Fruit fly (Drosophila melanogaster) whole organism, wandering third instar larva: Measurements from ENCODE around the gene CG7950.

ENCODE experiments used
- Abd-B ChIP-seq: fragments of >200 bp; optimal IDR thresholded peaks from 2 replicates; lab custom pipeline; 2017; ENCODE audit warnings: missing biosample characterization, missing genetic modification characterization
- CG32264 ChIP-seq: fragments of 200-800 bp; sonication (Bioruptor generic); optimal IDR thresholded peaks from 2 replicates; lab custom pipeline; 2016; ENCODE audit warnings: missing biosample characterization, missing genetic modification characterization
- CG9705 ChIP-seq: fragments of 200-800 bp; sonication (Bioruptor generic); optimal IDR thresholded peaks from 2 replicates; lab custom pipeline; 2018; ENCODE audit warnings: missing biosample characterization, mild to moderate bottlenecking, missing genetic modification characterization
- CrebA ChIP-seq: fragments of 200-800 bp; sonication (Bioruptor generic); optimal IDR thresholded peaks from 2 replicates; lab custom pipeline; 2016; ENCODE audit warnings: missing biosample characterization, mild to moderate bottlenecking, missing genetic modification characterization, borderline replicate concordance
- Dfd ChIP-seq: fragments of >200 bp; optimal IDR thresholded peaks from 2 replicates; lab custom pipeline; 2017; ENCODE audit warnings: missing biosample characterization, missing genetic modification characterization
- Dif ChIP-seq: fragments of 200-275, 200-300 bp; sonication (Bioruptor generic); optimal IDR thresholded peaks from 2 replicates; lab custom pipeline; 2018; ENCODE audit warnings: missing biosample characterization, missing genetic modification characterization; ENCODE audit not compliant: partially characterized antibody
- GATAd ChIP-seq: sonication (Bioruptor generic); optimal IDR thresholded peaks from 2 replicates; lab custom pipeline; 2016; ENCODE audit warnings: missing biosample characterization, missing genetic modification characterization
- HLH106 ChIP-seq: fragments of 200-800 bp; optimal IDR thresholded peaks from 3 replicates; lab custom pipeline; 2019; ENCODE audit warnings: missing biosample characterization, mild to moderate bottlenecking, missing genetic modification characterization, moderate library complexity
- Hnf4 ChIP-seq: fragments of 200-800 bp; sonication (Bioruptor generic); optimal IDR thresholded peaks from 2 replicates; lab custom pipeline; 2016; ENCODE audit warnings: missing biosample characterization, mild to moderate bottlenecking, missing genetic modification characterization
- Hr78 ChIP-seq: fragments of >200 bp; optimal IDR thresholded peaks from 2 replicates; lab custom pipeline; 2017; ENCODE audit warnings: missing biosample characterization, missing genetic modification characterization
- Hr83 ChIP-seq: fragments of 200-300 bp; sonication (Bioruptor generic); optimal IDR thresholded peaks from 2 replicates; lab custom pipeline; 2016; ENCODE audit warnings: missing biosample characterization, mild to moderate bottlenecking, missing genetic modification characterization, moderate library complexity; ENCODE audit not compliant: poor library complexity, severe bottlenecking
- Jra ChIP-seq: sonication (Bioruptor generic); optimal IDR thresholded peaks from 2 replicates; lab custom pipeline; 2016; ENCODE audit warnings: missing biosample characterization, missing genetic modification characterization
- Mio ChIP-seq: sonication (Bioruptor generic); optimal IDR thresholded peaks from 2 replicates; lab custom pipeline; 2016; ENCODE audit warnings: missing biosample characterization, missing genetic modification characterization
- Myc ChIP-seq: fragments of >200 bp; optimal IDR thresholded peaks from 2 replicates; lab custom pipeline; 2017
- N ChIP-seq: fragments of >200 bp; optimal IDR thresholded peaks from 2 replicates; lab custom pipeline; 2018; ENCODE audit warnings: missing biosample characterization, missing external identifiers, missing genetic modification characterization
- OdsH ChIP-seq: fragments of 200-800 bp; sonication (Bioruptor generic); optimal IDR thresholded peaks from 2 replicates; lab custom pipeline; 2016; ENCODE audit warnings: missing biosample characterization, mild to moderate bottlenecking, missing genetic modification characterization
- Rel ChIP-seq, 2 experiments: fragments of 200-800 bp; sonication (Bioruptor generic) in 1 of 2; optimal IDR thresholded peaks; 2 replicates in 1 of 2; 3 replicates in 1 of 2; lab custom pipeline; 2016 to 2019; ENCODE audit warnings: mild to moderate bottlenecking in 2 of 2, missing biosample characterization in 2 of 2, missing genetic modification characterization in 2 of 2, moderate library complexity in 1 of 2
- Sp1 ChIP-seq: fragments of 200-800 bp; sonication (Bioruptor generic); optimal IDR thresholded peaks from 3 replicates; lab custom pipeline; 2019; ENCODE audit warnings: missing biosample characterization, mild to moderate bottlenecking, missing genetic modification characterization, moderate library complexity
- br ChIP-seq: fragments of 200-800 bp; sonication (Bioruptor generic); optimal IDR thresholded peaks from 2 replicates; lab custom pipeline; 2016; ENCODE audit warnings: missing biosample characterization, missing genetic modification characterization
- brk ChIP-seq: fragments of 200-800 bp; sonication (Bioruptor generic); optimal IDR thresholded peaks from 2 replicates; lab custom pipeline; 2016; ENCODE audit warnings: missing biosample characterization, mild to moderate bottlenecking, missing genetic modification characterization
- dl ChIP-seq, 2 experiments: fragments of 175-275, 200-275 bp in 1 of 2; fragments of 200-275 bp in 1 of 2; sonication (Bioruptor generic); optimal IDR thresholded peaks; lab custom pipeline; 2018; ENCODE audit warnings: mild to moderate bottlenecking in 2 of 2, missing biosample characterization in 2 of 2, missing genetic modification characterization in 2 of 2, moderate library complexity in 2 of 2; ENCODE audit not compliant: partially characterized antibody in 2 of 2, insufficient read depth in 1 of 2
- dmrt93B ChIP-seq: fragments of 200-800 bp; sonication (Bioruptor generic); optimal IDR thresholded peaks from 2 replicates; lab custom pipeline; 2018; ENCODE audit warnings: missing biosample characterization, mild to moderate bottlenecking, missing genetic modification characterization
- dsf ChIP-seq: sonication (Bioruptor generic); optimal IDR thresholded peaks from 2 replicates; lab custom pipeline; 2016; ENCODE audit warnings: missing biosample characterization, missing genetic modification characterization, borderline replicate concordance
- ey ChIP-seq: fragments of 200-800 bp; sonication (Bioruptor generic); optimal IDR thresholded peaks from 2 replicates; lab custom pipeline; 2016; ENCODE audit warnings: missing biosample characterization, missing genetic modification characterization
- foxo ChIP-seq, 2 experiments: fragments of 200-800 bp; sonication (Bioruptor generic); optimal IDR thresholded peaks; 2 replicates in 1 of 2; 3 replicates in 1 of 2; lab custom pipeline; 2016 to 2017; ENCODE audit warnings: missing biosample characterization in 2 of 2, missing genetic modification characterization in 2 of 2
- fru ChIP-seq: fragments of 200-800 bp; sonication (Bioruptor generic); optimal IDR thresholded peaks from 3 replicates; lab custom pipeline; 2016; ENCODE audit warnings: missing biosample characterization, mild to moderate bottlenecking, missing genetic modification characterization
- jim ChIP-seq: fragments of 175-275, 200-325 bp; sonication (Bioruptor generic); optimal IDR thresholded peaks from 2 replicates; lab custom pipeline; 2016; ENCODE audit warnings: missing biosample characterization, mild to moderate bottlenecking, missing genetic modification characterization
- pan ChIP-seq: fragments of >200 bp; optimal IDR thresholded peaks from 2 replicates; lab custom pipeline; 2017
- psq ChIP-seq: fragments of 200-800 bp; sonication (Bioruptor generic); optimal IDR thresholded peaks from 3 replicates; lab custom pipeline; 2017; ENCODE audit warnings: missing biosample characterization, mild to moderate bottlenecking, missing genetic modification characterization, moderate library complexity
- rgr ChIP-seq: fragments of 200-800 bp; sonication (Bioruptor generic); optimal IDR thresholded peaks from 3 replicates; lab custom pipeline; 2016; ENCODE audit warnings: missing biosample characterization, mild to moderate bottlenecking, missing genetic modification characterization
- sv ChIP-seq: fragments of 200-800 bp; sonication (Bioruptor generic); optimal IDR thresholded peaks from 3 replicates; lab custom pipeline; 2016; ENCODE audit warnings: missing biosample characterization, missing genetic modification characterization
- tai ChIP-seq: sonication (Bioruptor generic); optimal IDR thresholded peaks from 2 replicates; lab custom pipeline; 2016; ENCODE audit warnings: missing biosample characterization, missing genetic modification characterization
- usp ChIP-seq: fragments of >200 bp; optimal IDR thresholded peaks from 2 replicates; lab custom pipeline; 2017; ENCODE audit warnings: missing biosample characterization, missing genetic modification characterization
- woc ChIP-seq: sonication (Bioruptor generic); optimal IDR thresholded peaks from 2 replicates; lab custom pipeline; 2016; ENCODE audit warnings: missing biosample characterization, mild to moderate bottlenecking, missing genetic modification characterization

Gene CG7950

dm6 chr3R:30038628-30039027, 18.0 kb upstream of the CG7950 start, which contains the start of gene janB:
Gene janB (minus strand): TSS chr3R:30038728.
- no peak for TF ChIP-seq GATAd
- no peak for TF ChIP-seq jim (GFP tag; lab: Kevin White, UChicago)
- TF ChIP-seq sv (GFP tag; lab: Kevin White, UChicago) = no peak
- no peak for TF ChIP-seq CG9705 (GFP tag; lab: Kevin White, UChicago)
- TF ChIP-seq Hnf4 (GFP tag; lab: Kevin White, UChicago) = no peak
- no peak for TF ChIP-seq Sp1 (GFP tag; lab: Kevin White, UChicago)
- TF ChIP-seq psq (GFP tag; lab: Kevin White, UChicago) = no peak
- TF ChIP-seq foxo (GFP tag; optimal IDR thresholded peaks at IDR 0.05; lab: Kevin White, UChicago) = no peak
- no peak for TF ChIP-seq Jra (GFP tag; lab: Kevin White, UChicago)
- no peak for TF ChIP-seq Hr78 (GFP tag; lab: Kevin White, UChicago)
- TF ChIP-seq usp (GFP tag; lab: Kevin White, UChicago) = no peak
- no peak for TF ChIP-seq woc (GFP tag; lab: Kevin White, UChicago)
- TF ChIP-seq tai (GFP tag; lab: Kevin White, UChicago) = no peak

dm6 chr3R:30039494-30039893, 17.2 kb upstream of the CG7950 start, which contains the start of the genes janA, Sry-alpha and Sry-beta:
Gene janA (minus strand): TSS chr3R:30039533.
Gene Sry-alpha (plus strand): TSS chr3R:30039719.
Gene Sry-beta (plus strand): TSS chr3R:30039719.
- TF ChIP-seq Rel (GFP tag; optimal IDR thresholded peaks at IDR 0.05; lab: Kevin White, UChicago) = no peak
- TF ChIP-seq Rel (tag; optimal IDR thresholded peaks at IDR 0.05; lab: Kevin White, UChicago) = no peak
- no peak for TF ChIP-seq Hnf4 (GFP tag; lab: Kevin White, UChicago)
- no peak for TF ChIP-seq Mio (GFP tag; lab: Kevin White, UChicago)
- TF ChIP-seq Abd-B (GFP tag; lab: Kevin White, UChicago) = no peak
- TF ChIP-seq fru (GFP tag; lab: Kevin White, UChicago) = no peak
- TF ChIP-seq Hr83 (GFP tag; lab: Kevin White, UChicago) = peak; percentile 67
- TF ChIP-seq Dfd (GFP tag; lab: Kevin White, UChicago) = no peak
- no peak for TF ChIP-seq HLH106 (tag; lab: Kevin White, UChicago)
- no peak for TF ChIP-seq Dif (GFP tag; lab: Kevin White, UChicago)
- TF ChIP-seq pan (lab: Kevin White, UChicago) = no peak
- TF ChIP-seq br = no peak
- peak; percentile 5 for TF ChIP-seq sv (GFP tag; lab: Kevin White, UChicago)
- no peak for TF ChIP-seq rgr (GFP tag; lab: Kevin White, UChicago)
- no peak for TF ChIP-seq GATAd
- no peak for TF ChIP-seq Myc (lab: Kevin White, UChicago)

- TF ChIP-seq dl (GFP tag; optimal IDR thresholded peaks at IDR 0.05; lab: Kevin White, UChicago; ENCODE audit: insufficient read depth in 1 of 2, partially characterized antibody in 2 of 2) (no peak), Myc (lab: Kevin White, UChicago) (no peak)
These were observed 15.8 kb upstream of the CG7950 start for dm6 chr3R:30040879-30041278.

- TF ChIP-seq Jra (GFP tag; lab: Kevin White, UChicago) (no peak), brk (GFP tag; lab: Kevin White, UChicago) (no peak), dsf (GFP tag; lab: Kevin White, UChicago) (peak; percentile 43), OdsH (GFP tag; lab: Kevin White, UChicago) (peak; percentile 61), sv (GFP tag; lab: Kevin White, UChicago) (peak; percentile 81), CG32264 (peak; percentile 5), Hr83 (GFP tag; lab: Kevin White, UChicago) (peak; percentile 97), HLH106 (tag; lab: Kevin White, UChicago) (peak; percentile 75), Rel (GFP tag; optimal IDR thresholded peaks at IDR 0.05; lab: Kevin White, UChicago) (no peak), Rel (tag; optimal IDR thresholded peaks at IDR 0.05; lab: Kevin White, UChicago) (no peak), Dif (GFP tag; lab: Kevin White, UChicago) (peak; percentile 18), N (GFP tag; lab: Kevin White, UChicago) (no peak), tai (GFP tag; lab: Kevin White, UChicago) (no peak), ey (GFP tag; lab: Kevin White, UChicago) (peak; percentile 73), rgr (GFP tag; lab: Kevin White, UChicago) (peak; percentile 80), foxo (GFP tag; optimal IDR thresholded peaks at IDR 0.05; lab: Kevin White, UChicago) (peak in 1 of 2 experiments; percentile 87), Sp1 (GFP tag; lab: Kevin White, UChicago) (peak; percentile 71), dmrt93B (GFP tag; lab: Kevin White, UChicago) (no peak), CG9705 (GFP tag; lab: Kevin White, UChicago) (peak; percentile 70), psq (GFP tag; lab: Kevin White, UChicago) (peak; percentile 35), Dfd (GFP tag; lab: Kevin White, UChicago) (no peak), CrebA (GFP tag; lab: Kevin White, UChicago) (no peak)
These were observed 13.4 kb upstream of the CG7950 start, which contains the start of gene Sry-delta for dm6 chr3R:30043139-30043744. Gene Sry-delta (plus strand): TSS chr3R:30043341.
